Worm (Caenorhabditis elegans) whole organism, midembryonic: ENCODE data around the gene clec-195.

Experiments used
- T22C8.4 ChIP-seq: fragments of 200-800 bp; sonication (Bioruptor generic); IDR thresholded peaks from 2 replicates; pipeline ENCODE4 v1.3.6; 2022; ENCODE audit warnings: missing genetic modification characterization, missing compliant biosample characterization
- cog-1 ChIP-seq: sonication (generic microtip); optimal IDR thresholded peaks from 2 replicates; lab custom pipeline; 2016; ENCODE audit warnings: missing genetic modification characterization, missing compliant biosample characterization
- flt-1 ChIP-seq: fragments of 200-800 bp; sonication (Bioruptor generic); IDR thresholded peaks from 2 replicates; pipeline ENCODE4 v1.3.6; 2022; ENCODE audit warnings: missing genetic modification characterization, missing compliant biosample characterization
- klf-2 ChIP-seq: fragments of 200-800 bp; sonication (Bioruptor generic); conservative IDR thresholded peaks from 2 replicates; pipeline ENCODE4 v1.3.6; 2022; ENCODE audit warnings: missing genetic modification reagents, missing genetic modification characterization, missing compliant biosample characterization
- med-1 ChIP-seq: sonication (generic microtip); optimal IDR thresholded peaks from 2 replicates; lab custom pipeline; 2017; ENCODE audit warnings: missing genetic modification characterization, mild to moderate bottlenecking, missing compliant biosample characterization, antibody characterized with exemption, missing genetic modification reagents; ENCODE audit not compliant: insufficient read depth
- ref-1 ChIP-seq: fragments of 200-800 bp; sonication (Bioruptor generic); conservative IDR thresholded peaks from 2 replicates; pipeline ENCODE4 v1.3.6; 2022; ENCODE audit warnings: missing genetic modification reagents, missing genetic modification characterization, missing compliant biosample characterization
- tab-1 ChIP-seq: fragments of 200-800 bp; sonication (Bioruptor generic); IDR thresholded peaks from 2 replicates; pipeline ENCODE4 v1.3.6; 2022; ENCODE audit warnings: missing genetic modification characterization, missing compliant biosample characterization
- ztf-23 ChIP-seq: fragments of 200-800 bp; sonication (Bioruptor generic); IDR thresholded peaks from 2 replicates; pipeline ENCODE4 v1.3.6; 2022; ENCODE audit warnings: missing genetic modification reagents, missing genetic modification characterization, missing compliant biosample characterization
- ztf-29 ChIP-seq: fragments of 200-800 bp; sonication (Bioruptor generic); IDR thresholded peaks from 2 replicates; pipeline ENCODE4 v1.3.6; 2022; ENCODE audit warnings: missing genetic modification reagents, missing genetic modification characterization, missing compliant biosample characterization

clec-195 gene

DNA sequence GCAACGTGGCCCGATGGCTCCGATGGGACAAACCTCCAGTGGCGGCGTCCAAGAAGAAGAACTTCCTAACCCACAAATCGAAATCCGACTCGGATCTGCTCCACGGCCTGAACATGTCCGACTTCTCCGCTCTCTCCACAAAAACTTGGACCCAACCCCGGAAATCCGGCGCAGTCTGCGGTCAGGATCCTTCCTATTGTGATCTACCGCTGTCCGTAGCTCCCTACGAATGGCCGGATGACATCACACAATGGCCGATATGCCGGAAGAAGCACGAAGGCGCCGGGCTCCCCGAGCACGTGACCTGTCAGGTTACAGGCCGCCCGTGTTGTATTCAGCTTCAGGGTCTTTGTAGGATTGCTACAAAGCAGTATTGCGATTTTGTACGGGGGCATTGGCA lies 35.3 kb downstream of the clec-195 start:
- no peak for TF ChIP-seq klf-2 (GFP tag; lab: Robert Waterston, UW)
- no peak for TF ChIP-seq tab-1
- TF ChIP-seq med-1 = no peak
- TF ChIP-seq T22C8.4 = no peak
- TF ChIP-seq flt-1 (GFP tag; lab: Robert Waterston, UW) = no peak
- no peak for TF ChIP-seq ref-1
- TF ChIP-seq ztf-29 = no peak
- no peak for TF ChIP-seq cog-1 (tag; lab: Kevin White, UChicago)
- TF ChIP-seq ztf-23 (GFP tag; lab: Robert Waterston, UW) = no peak

DNA sequence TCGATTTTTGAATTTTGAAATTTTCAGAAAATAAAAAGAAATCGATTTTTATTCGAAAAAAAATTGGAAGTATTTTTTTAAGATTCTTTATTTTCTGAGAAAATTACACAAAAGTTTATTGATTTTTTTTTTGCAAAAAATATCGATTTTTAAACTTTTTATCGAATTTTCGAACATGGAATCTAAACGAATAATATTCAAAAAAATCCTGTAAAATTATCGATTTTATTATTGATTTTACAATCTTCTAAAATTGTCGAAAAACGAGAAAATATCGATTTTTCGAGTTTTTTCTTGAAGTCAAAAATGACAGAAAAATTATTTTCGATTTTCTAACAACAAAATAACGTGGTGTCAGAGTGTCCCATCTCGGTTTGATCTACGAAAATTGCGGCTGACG lies 39.9 kb downstream of the clec-195 start:
- TF ChIP-seq flt-1 (GFP tag; lab: Robert Waterston, UW) (no peak), ztf-23 (GFP tag; lab: Robert Waterston, UW) (no peak), T22C8.4 (peak; percentile 14; the same call in 1 of the 2 replicates)

- TF ChIP-seq klf-2 (GFP tag; lab: Robert Waterston, UW) = no peak
- no peak for TF ChIP-seq ztf-29
- peak; percentile 28 for TF ChIP-seq cog-1 (tag; lab: Kevin White, UChicago)
- TF ChIP-seq T22C8.4 = peak; percentile 48; the same call in 1 of the 2 replicates
- no peak; the same call in 1 of the 2 replicates for TF ChIP-seq ztf-23 (GFP tag; lab: Robert Waterston, UW)
- no peak for TF ChIP-seq ref-1
- TF ChIP-seq tab-1 = no peak
- no peak for TF ChIP-seq med-1
- no peak for TF ChIP-seq flt-1 (GFP tag; lab: Robert Waterston, UW)
Observed at ce11 chrIV:16995425-16995824, 50.2 kb downstream of the clec-195 start, which contains the start of gene rom-4. rom-4 (plus strand) TSS chrIV:16995822.
